Fruit fly (Drosophila melanogaster) whole organism, prepupa: ENCODE measurements around the gene Rtnl2.

Experiments used
- Blimp-1 ChIP-seq: fragments of 200-800 bp; sonication (Bioruptor generic); optimal IDR thresholded peaks from 3 replicates; lab custom pipeline; 2017; ENCODE audit warnings: missing biosample characterization, missing genetic modification characterization, mild to moderate bottlenecking, moderate library complexity, missing genetic modification reagents
- Ets21C ChIP-seq: fragments of 200-800 bp; sonication (Bioruptor generic); optimal IDR thresholded peaks from 3 replicates; lab custom pipeline; 2016; ENCODE audit warnings: missing biosample characterization, missing genetic modification characterization
- Sox102F ChIP-seq: fragments of 200-800 bp; sonication (Bioruptor generic); optimal IDR thresholded peaks from 2 replicates; lab custom pipeline; 2016; ENCODE audit warnings: missing biosample characterization, mild to moderate bottlenecking, missing genetic modification characterization
- achi ChIP-seq: fragments of 200-800 bp; sonication (Bioruptor generic); optimal IDR thresholded peaks from 3 replicates; lab custom pipeline; 2016; ENCODE audit warnings: missing biosample characterization, missing genetic modification characterization
- fd85E ChIP-seq: fragments of 200-800 bp; sonication (Bioruptor generic); optimal IDR thresholded peaks from 3 replicates; lab custom pipeline; 2016; ENCODE audit warnings: missing biosample characterization, missing genetic modification characterization
- topi ChIP-seq: fragments of 200-800 bp; sonication (Bioruptor generic); optimal IDR thresholded peaks from 3 replicates; lab custom pipeline; 2016; ENCODE audit warnings: missing biosample characterization, missing genetic modification characterization

dm6 chr3R:7508198-7508837 lies 21.7 kb downstream of the Rtnl2 start:
- TF ChIP-seq achi (GFP tag; lab: Kevin White, UChicago) (no peak), Sox102F (GFP tag; lab: Kevin White, UChicago) (no peak), Blimp-1 (GFP tag; lab: Kevin White, UChicago) (no peak), Ets21C (GFP tag; lab: Kevin White, UChicago) (no peak), fd85E (GFP tag; lab: Kevin White, UChicago) (no peak), topi (GFP tag; lab: Kevin White, UChicago) (no peak)
